Fruit fly (Drosophila melanogaster) whole organism, embryonic: ENCODE data around the gene Muted.
A peak's percentile ranks its signal among the peaks of the same experiment; 100 is the strongest.

Experiments
- Abd-B ChIP-seq: fragments of 200-800 bp; sonication (Bioruptor generic); optimal IDR thresholded peaks from 2 replicates; lab custom pipeline; 2018; ENCODE audit warnings: missing biosample characterization, mild to moderate bottlenecking, missing genetic modification characterization, moderate library complexity
- Ada2b ChIP-seq: fragments of 200-800 bp; sonication (Bioruptor generic); IDR thresholded peaks from 2 replicates; pipeline ENCODE4 v1.3.6; 2022; ENCODE audit warnings: missing biosample characterization, missing genetic modification characterization
- B-H1 ChIP-seq: fragments of 200-800 bp; sonication (Bioruptor generic); IDR thresholded peaks from 3 replicates; pipeline ENCODE4 v1.3.6; 2022; ENCODE audit warnings: missing biosample characterization, missing genetic modification characterization
- Blimp-1 ChIP-seq: fragments of 200-800 bp; sonication (Bioruptor generic); optimal IDR thresholded peaks from 3 replicates; lab custom pipeline; 2018; ENCODE audit warnings: missing biosample characterization, missing genetic modification characterization, mild to moderate bottlenecking, moderate library complexity, missing genetic modification reagents
- CG11504 ChIP-seq: fragments of 200-800 bp; sonication (Bioruptor generic); optimal IDR thresholded peaks from 3 replicates; lab custom pipeline; 2019; ENCODE audit warnings: missing biosample characterization, mild to moderate bottlenecking, missing genetic modification characterization, moderate library complexity
- CG12219 ChIP-seq: fragments of 200-800 bp; sonication (Bioruptor generic); optimal IDR thresholded peaks from 3 replicates; lab custom pipeline; 2018; ENCODE audit warnings: missing biosample characterization, mild to moderate bottlenecking, missing genetic modification characterization
- CG14441 ChIP-seq: fragments of 200-800 bp; sonication (Bioruptor generic); IDR thresholded peaks from 2 replicates; pipeline ENCODE4 v1.3.6; 2022; ENCODE audit warnings: missing biosample characterization, missing genetic modification characterization
- CG15269 ChIP-seq: fragments of 200-800 bp; sonication (Bioruptor generic); optimal IDR thresholded peaks from 2 replicates; lab custom pipeline; 2018; ENCODE audit warnings: missing biosample characterization, mild to moderate bottlenecking, missing genetic modification characterization, moderate library complexity
- CG1603 ChIP-seq: fragments of 200-800 bp; sonication (Bioruptor generic); optimal IDR thresholded peaks from 2 replicates; lab custom pipeline; 2019; ENCODE audit warnings: missing biosample characterization, mild to moderate bottlenecking, missing genetic modification characterization, moderate library complexity
- CG17361 ChIP-seq: fragments of 200-800 bp; sonication (Bioruptor generic); IDR thresholded peaks from 3 replicates; pipeline ENCODE4 v1.3.6; 2022; ENCODE audit warnings: missing biosample characterization, missing genetic modification characterization
- CG30403 ChIP-seq: fragments of 200-800 bp; sonication (Bioruptor generic); optimal IDR thresholded peaks from 3 replicates; lab custom pipeline; 2016; ENCODE audit warnings: missing biosample characterization, missing genetic modification characterization
- CG3163 ChIP-seq: fragments of 200-800 bp; sonication (Bioruptor generic); optimal IDR thresholded peaks from 3 replicates; lab custom pipeline; 2016; ENCODE audit warnings: missing biosample characterization, missing genetic modification characterization
- CG4360 ChIP-seq: fragments of 200-800 bp; sonication (Bioruptor generic); IDR thresholded peaks from 2 replicates; pipeline ENCODE4 v1.3.6; 2022; ENCODE audit warnings: missing biosample characterization, missing genetic modification characterization
- CG43689 ChIP-seq: fragments of 200-800 bp; sonication (Bioruptor generic); IDR thresholded peaks from 2 replicates; pipeline ENCODE4 v1.3.6; 2022; ENCODE audit warnings: missing biosample characterization, missing genetic modification characterization
- CG4424 ChIP-seq: fragments of 200-800 bp; sonication (Bioruptor generic); optimal IDR thresholded peaks from 3 replicates; lab custom pipeline; 2016; ENCODE audit warnings: missing biosample characterization, missing genetic modification characterization
- CG6272 ChIP-seq: fragments of 200-800 bp; sonication (Bioruptor generic); IDR thresholded peaks from 2 replicates; pipeline ENCODE4 v1.3.6; 2022; ENCODE audit warnings: missing biosample characterization, missing genetic modification characterization
- CG6689 ChIP-seq: fragments of 200-800 bp; sonication (Bioruptor generic); IDR thresholded peaks from 2 replicates; pipeline ENCODE4 v1.3.6; 2022; ENCODE audit warnings: missing biosample characterization, missing genetic modification characterization
- CG6765 ChIP-seq: fragments of 200-800 bp; sonication (Bioruptor generic); optimal IDR thresholded peaks from 3 replicates; lab custom pipeline; 2017; ENCODE audit warnings: missing biosample characterization, mild to moderate bottlenecking, missing genetic modification characterization
- CG7839 ChIP-seq: fragments of 200-800 bp; sonication (Bioruptor generic); optimal IDR thresholded peaks from 3 replicates; lab custom pipeline; 2018; ENCODE audit warnings: missing biosample characterization, mild to moderate bottlenecking, missing genetic modification characterization, moderate library complexity
- CG8281 ChIP-seq: fragments of 200-800 bp; sonication (Bioruptor generic); optimal IDR thresholded peaks from 2 replicates; lab custom pipeline; 2018; ENCODE audit warnings: missing biosample characterization, mild to moderate bottlenecking, missing genetic modification characterization, moderate library complexity
- CG8359 ChIP-seq: fragments of 200-800 bp; sonication (Bioruptor generic); optimal IDR thresholded peaks from 2 replicates; lab custom pipeline; 2017; ENCODE audit warnings: missing biosample characterization, mild to moderate bottlenecking, missing genetic modification characterization, borderline replicate concordance
- Eip74EF ChIP-seq, 2 experiments: fragments of 200-800 bp in 1 of 2; fragments of >200 bp in 1 of 2; sonication (Bioruptor generic) in 1 of 2; optimal IDR thresholded peaks; 2 replicates each; lab custom pipeline; 2017 to 2019; ENCODE audit warnings: missing biosample characterization in 2 of 2, missing genetic modification characterization in 2 of 2, mild to moderate bottlenecking in 1 of 2, moderate library complexity in 1 of 2
- GATAe ChIP-seq: fragments of 200-800 bp; sonication (Bioruptor generic); conservative IDR thresholded peaks from 2 replicates; pipeline ENCODE4 v1.3.6; 2022; ENCODE audit warnings: missing biosample characterization, missing genetic modification characterization
- H15 ChIP-seq: fragments of 200-800 bp; sonication (Bioruptor generic); IDR thresholded peaks from 3 replicates; pipeline ENCODE4 v1.3.6; 2022; ENCODE audit warnings: missing biosample characterization, missing genetic modification characterization
- HLHmδ ChIP-seq: fragments of 200-800 bp; sonication (Bioruptor generic); optimal IDR thresholded peaks from 2 replicates; lab custom pipeline; 2018; ENCODE audit warnings: missing biosample characterization, mild to moderate bottlenecking, missing genetic modification characterization, moderate library complexity
- Hmx ChIP-seq: fragments of 200-800 bp; sonication (Bioruptor generic); optimal IDR thresholded peaks from 2 replicates; lab custom pipeline; 2016; ENCODE audit warnings: missing biosample characterization, missing genetic modification characterization
- NK7.1 ChIP-seq: fragments of 200-800 bp; sonication (Bioruptor generic); optimal IDR thresholded peaks from 3 replicates; lab custom pipeline; 2016; ENCODE audit warnings: missing biosample characterization, missing genetic modification characterization
- Ptx1 ChIP-seq: fragments of 200-800 bp; sonication (Bioruptor generic); IDR thresholded peaks from 2 replicates; pipeline ENCODE4 v1.3.6; 2022; ENCODE audit warnings: missing biosample characterization, missing genetic modification characterization
- Vsx1 ChIP-seq: fragments of 200-800 bp; sonication (Bioruptor generic); optimal IDR thresholded peaks from 2 replicates; lab custom pipeline; 2017; ENCODE audit warnings: missing biosample characterization, mild to moderate bottlenecking, missing genetic modification characterization, missing genetic modification reagents
- amos ChIP-seq: fragments of 200-800 bp; sonication (Bioruptor generic); IDR thresholded peaks from 2 replicates; pipeline ENCODE4 v1.3.6; 2022; ENCODE audit warnings: missing biosample characterization, missing genetic modification characterization; ENCODE audit not compliant: partially characterized antibody
- chif ChIP-seq, 2 experiments: fragments of 200-800 bp; sonication (Bioruptor generic); optimal IDR thresholded peaks; 3 replicates each; lab custom pipeline; 2016; ENCODE audit warnings: missing biosample characterization in 2 of 2, missing genetic modification characterization in 2 of 2
- dimm ChIP-seq: fragments of 200-800 bp; sonication (Bioruptor generic); IDR thresholded peaks from 2 replicates; pipeline ENCODE4 v1.3.6; 2022; ENCODE audit warnings: missing biosample characterization, missing genetic modification characterization
- esg ChIP-seq: fragments of 200-800 bp; sonication (Bioruptor generic); conservative IDR thresholded peaks from 2 replicates; pipeline ENCODE4 v1.3.6; 2022; ENCODE audit warnings: missing biosample characterization, missing genetic modification characterization
- gsb ChIP-seq: fragments of 200-800 bp; sonication (Bioruptor generic); IDR thresholded peaks from 2 replicates; pipeline ENCODE4 v1.3.6; 2022; ENCODE audit warnings: missing biosample characterization, missing genetic modification characterization
- h ChIP-seq: fragments of >200 bp; optimal IDR thresholded peaks from 2 replicates; lab custom pipeline; 2017
- klu ChIP-seq: fragments of 200-800 bp; sonication (Bioruptor generic); IDR thresholded peaks from 2 replicates; pipeline ENCODE4 v1.3.6; 2022; ENCODE audit warnings: missing biosample characterization, missing genetic modification characterization
- nmo ChIP-seq: fragments of 200-800 bp; sonication (Bioruptor generic); optimal IDR thresholded peaks from 2 replicates; lab custom pipeline; 2018; ENCODE audit warnings: missing biosample characterization, mild to moderate bottlenecking, missing genetic modification characterization, moderate library complexity
- nom ChIP-seq: fragments of 200-800 bp; sonication (Bioruptor generic); optimal IDR thresholded peaks from 2 replicates; lab custom pipeline; 2017; ENCODE audit warnings: missing biosample characterization, missing genetic modification characterization, mild to moderate bottlenecking, moderate library complexity, missing genetic modification reagents
- oc ChIP-seq: fragments of 200-800 bp; sonication (Bioruptor generic); optimal IDR thresholded peaks from 2 replicates; lab custom pipeline; 2018; ENCODE audit warnings: missing biosample characterization, mild to moderate bottlenecking, missing genetic modification characterization, moderate library complexity
- pan ChIP-seq, 4 experiments: fragments of >200 bp in 3 of 4; fragments of 200-800 bp in 1 of 4; sonication (Bioruptor generic) in 1 of 4; optimal IDR thresholded peaks in 3 of 4; IDR thresholded peaks in 1 of 4; 2 replicates each; pipeline versions ENCODE4 v1.3.6 to Lab custom; 2017 to 2022; ENCODE audit warnings: missing biosample characterization in 2 of 4, missing genetic modification characterization in 2 of 4, mixed read lengths in 1 of 4
- pb ChIP-seq: fragments of 200-800 bp; sonication (Bioruptor generic); optimal IDR thresholded peaks from 3 replicates; lab custom pipeline; 2016; ENCODE audit warnings: missing biosample characterization, missing genetic modification characterization
- psq ChIP-seq: fragments of 200-800 bp; sonication (Bioruptor generic); optimal IDR thresholded peaks from 2 replicates; lab custom pipeline; 2017; ENCODE audit warnings: missing biosample characterization, missing genetic modification characterization
- rib ChIP-seq: fragments of 200-800 bp; sonication (Bioruptor generic); IDR thresholded peaks from 2 replicates; pipeline ENCODE4 v1.3.6; 2022; ENCODE audit warnings: missing biosample characterization, missing genetic modification characterization
- row ChIP-seq: fragments of 200-800 bp; sonication (Bioruptor generic); IDR thresholded peaks from 3 replicates; pipeline ENCODE4 v1.3.6; 2022; ENCODE audit warnings: missing biosample characterization, missing genetic modification characterization
- sim ChIP-seq: fragments of 200-800 bp; sonication (Bioruptor generic); IDR thresholded peaks from 2 replicates; pipeline ENCODE4 v1.3.6; 2022; ENCODE audit warnings: missing biosample characterization, missing genetic modification characterization
- sisA ChIP-seq: fragments of 200-800 bp; sonication (Bioruptor generic); IDR thresholded peaks from 2 replicates; pipeline ENCODE4 v1.3.6; 2022; ENCODE audit warnings: missing biosample characterization, missing genetic modification characterization
- trh ChIP-seq: fragments of 200-800 bp; sonication (Bioruptor generic); optimal IDR thresholded peaks from 2 replicates; lab custom pipeline; 2016; ENCODE audit warnings: missing biosample characterization, missing genetic modification characterization
- unpg ChIP-seq: fragments of 200-800 bp; sonication (Bioruptor generic); optimal IDR thresholded peaks from 3 replicates; lab custom pipeline; 2018; ENCODE audit warnings: missing biosample characterization, mild to moderate bottlenecking, missing genetic modification characterization, moderate library complexity

Muted gene

DNA sequence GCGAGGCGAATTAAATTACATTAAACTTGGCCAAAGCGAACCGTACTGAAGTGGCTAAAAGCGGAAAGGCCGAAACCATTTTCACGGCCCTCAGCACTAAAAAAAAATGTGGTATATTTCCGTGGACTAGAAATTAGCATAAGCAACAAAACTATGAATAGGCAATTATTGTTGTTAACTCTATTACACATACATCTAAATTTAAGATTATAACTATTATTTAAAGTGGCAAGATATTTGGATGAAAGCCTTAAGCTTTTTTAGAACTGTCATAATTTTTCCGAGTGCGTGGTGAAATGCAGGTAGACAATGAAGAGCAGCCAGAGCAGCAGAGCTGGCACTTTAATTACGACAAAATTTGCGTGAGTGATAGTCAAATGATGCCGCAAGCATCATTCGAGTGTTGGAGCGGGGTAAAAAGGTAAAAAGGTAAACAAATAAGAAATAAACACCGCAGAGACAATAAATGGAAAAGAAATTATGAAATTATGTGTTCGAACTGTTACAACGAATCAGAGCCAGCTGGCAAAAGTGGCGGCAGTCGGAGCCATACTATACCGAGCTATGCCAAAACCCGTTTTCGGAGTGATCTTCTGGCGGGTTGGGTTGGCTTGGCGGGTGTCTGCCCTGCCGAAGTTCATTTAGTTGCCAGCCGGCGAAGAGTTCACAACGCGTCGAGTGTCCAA lies 33.6 kb upstream of the Muted start, which contains the start of gene CG7080:
Gene CG7080, plus strand, starts transcription at position 636 of the 686 bp plus-strand sequence.
- TF ChIP-seq pan (optimal IDR thresholded peaks at IDR 0.05; lab: Kevin White, UChicago) (no peak), pan (GFP tag; optimal IDR thresholded peaks at IDR 0.05 in 1 of 2, IDR thresholded peaks at IDR 0.05 in 1 of 2) (peak in 1 of 2 experiments; percentile 15), CG6689 (0 out of 2 replicates have a peak, but pooled peaks have one; percentile 25), rib (no peak), chif (GFP tag; optimal IDR thresholded peaks at IDR 0.05; lab: Kevin White, UChicago) (no peak), gsb (no peak), CG12219 (GFP tag; lab: Kevin White, UChicago) (no peak), Eip74EF (GFP tag; optimal IDR thresholded peaks at IDR 0.05; lab: Kevin White, UChicago) (peak in 1 of 2 experiments; percentile 12), amos (GFP tag; lab: Robert Waterston, UW) (no peak), H15 (GFP tag; lab: Robert Waterston, UW) (0 out of 3 replicates have a peak, but pooled peaks have one; percentile 14), NK7.1 (no peak), Abd-B (no peak), CG17361 (0 out of 3 replicates have a peak, but pooled peaks have one; percentile 32), CG3163 (no peak), trh (GFP tag; lab: Kevin White, UChicago) (no peak), esg (GFP tag; lab: Robert Waterston, UW) (0 out of 2 replicates have a peak, but pooled peaks have one; percentile 20), GATAe (GFP tag; lab: Robert Waterston, UW) (no peak), CG4424 (GFP tag; lab: Kevin White, UChicago) (no peak), CG43689 (GFP tag; lab: Robert Waterston, UW) (no peak), klu (no peak), Ada2b (peak; percentile 27; the same call in 1 of the 2 replicates), HLHmδ (no peak), CG30403 (peak; percentile 29), CG8281 (tag; lab: Kevin White, UChicago) (no peak), CG4360 (no peak), B-H1 (no peak), CG8359 (GFP tag; lab: Kevin White, UChicago) (no peak), h (lab: Kevin White, UChicago) (no peak), pb (GFP tag; lab: Kevin White, UChicago) (no peak), dimm (GFP tag; lab: Robert Waterston, UW) (no peak), CG7839 (tag; lab: Kevin White, UChicago) (peak; percentile 27), nmo (peak; percentile 7), CG6272 (GFP tag; lab: Robert Waterston, UW) (0 out of 2 replicates have a peak, but pooled peaks have one; percentile 29), Ptx1 (GFP tag; lab: Robert Waterston, UW) (0 out of 2 replicates have a peak, but pooled peaks have one; percentile 32), CG15269 (tag; lab: Kevin White, UChicago) (peak; percentile 21), sisA (GFP tag; lab: Robert Waterston, UW) (0 out of 2 replicates have a peak, but pooled peaks have one; percentile 25), row (GFP tag; lab: Robert Waterston, UW) (peak; percentile 42; the same call in 1 of the 3 replicates), Vsx1 (GFP tag; lab: Kevin White, UChicago) (no peak), nom (GFP tag; lab: Kevin White, UChicago) (no peak), sim (GFP tag; lab: Robert Waterston, UW) (no peak), Blimp-1 (GFP tag; lab: Kevin White, UChicago) (peak; percentile 21), CG14441 (GFP tag; lab: Robert Waterston, UW) (peak; percentile 29; the same call in 1 of the 2 replicates), psq (GFP tag; lab: Kevin White, UChicago) (no peak), oc (tag; lab: Kevin White, UChicago) (peak; percentile 4), CG1603 (tag; lab: Kevin White, UChicago) (peak; percentile 48), CG6765 (GFP tag; lab: Kevin White, UChicago) (no peak), Hmx (no peak), CG11504 (tag; lab: Kevin White, UChicago) (peak; percentile 72), unpg (peak; percentile 41)
